Fruit fly (Drosophila melanogaster) whole organism, larva: Measurements from ENCODE around the gene Psf3.

Source experiments
- noc ChIP-seq: fragments of 200-800 bp; sonication (Bioruptor generic); optimal IDR thresholded peaks from 3 replicates; lab custom pipeline; 2019; ENCODE audit warnings: missing biosample characterization, mild to moderate bottlenecking, missing genetic modification characterization, moderate library complexity

Psf3 gene

DNA sequence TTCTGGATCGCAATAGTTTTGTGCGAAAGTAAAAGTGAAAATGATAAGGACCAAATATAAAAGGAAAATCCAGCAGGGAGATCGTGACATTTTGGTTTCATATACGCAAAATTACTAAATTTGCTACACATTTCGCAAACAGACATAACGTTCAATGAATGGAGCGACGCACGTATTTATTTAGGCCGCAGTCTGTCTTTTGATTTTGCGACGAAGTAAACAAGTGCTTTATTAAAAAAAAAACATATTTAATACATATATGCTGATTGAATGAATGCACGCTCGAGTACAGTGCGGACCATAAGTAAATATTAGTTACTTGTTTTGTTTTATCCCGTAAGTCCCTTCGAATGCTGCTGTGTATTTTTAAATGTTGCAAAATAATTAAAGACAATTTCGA lies 18.3 kb downstream of the Psf3 start, which contains the start of gene CG32679:
CG32679 (minus strand) TSS at position 101 of the 400 bp plus-strand sequence.
- no peak for TF ChIP-seq noc (tag; lab: Kevin White, UChicago)

- TF ChIP-seq noc (tag; lab: Kevin White, UChicago) = peak; percentile 46
Observed at dm6 chrX:10365748-10366415, 19.8 kb downstream of the Psf3 start.

- TF ChIP-seq noc (tag; lab: Kevin White, UChicago) = no peak
Observed at dm6 chrX:10364556-10365227, 21.0 kb downstream of the Psf3 start.

DNA sequence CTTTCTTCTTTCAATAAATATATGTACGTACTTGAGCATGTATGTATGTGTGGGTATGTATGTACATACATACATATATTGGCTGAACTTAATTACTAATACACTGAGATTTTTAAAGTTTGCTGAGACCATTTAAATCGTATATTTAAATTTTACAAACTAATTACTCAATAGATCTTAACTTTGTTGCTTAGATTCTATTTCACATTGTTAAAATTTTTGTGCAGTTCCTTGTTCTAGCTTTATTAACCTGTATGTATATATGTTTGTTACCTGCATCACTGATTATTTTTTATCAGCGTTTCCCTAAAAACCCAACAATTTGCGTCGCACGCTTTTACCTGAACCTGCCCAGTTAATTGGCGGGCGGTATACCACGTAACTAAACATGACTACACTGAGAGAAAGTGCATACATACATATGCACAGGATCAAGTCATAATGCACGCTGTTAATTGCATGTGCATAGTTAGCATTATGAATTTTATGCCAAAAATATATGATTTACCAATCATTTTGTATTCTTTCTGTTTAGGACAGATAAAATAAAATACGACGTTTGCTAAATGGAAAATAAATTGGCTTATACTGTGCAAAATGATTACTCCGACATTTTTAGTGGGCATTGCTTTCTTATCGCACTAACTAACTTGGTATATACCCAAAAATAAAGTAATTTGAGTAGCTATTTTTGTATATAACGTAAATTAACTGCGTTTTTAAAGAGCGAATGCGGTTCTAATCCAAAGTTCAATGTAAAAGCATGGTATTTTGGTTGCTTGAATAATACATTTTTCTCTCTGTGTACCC lies 22.9 kb downstream of the Psf3 start:
- peak; percentile 55 for TF ChIP-seq noc (tag; lab: Kevin White, UChicago)

dm6 chrX:10362127-10362526 lies 23.5 kb downstream of the Psf3 start:
- no peak for TF ChIP-seq noc (tag; lab: Kevin White, UChicago)

DNA sequence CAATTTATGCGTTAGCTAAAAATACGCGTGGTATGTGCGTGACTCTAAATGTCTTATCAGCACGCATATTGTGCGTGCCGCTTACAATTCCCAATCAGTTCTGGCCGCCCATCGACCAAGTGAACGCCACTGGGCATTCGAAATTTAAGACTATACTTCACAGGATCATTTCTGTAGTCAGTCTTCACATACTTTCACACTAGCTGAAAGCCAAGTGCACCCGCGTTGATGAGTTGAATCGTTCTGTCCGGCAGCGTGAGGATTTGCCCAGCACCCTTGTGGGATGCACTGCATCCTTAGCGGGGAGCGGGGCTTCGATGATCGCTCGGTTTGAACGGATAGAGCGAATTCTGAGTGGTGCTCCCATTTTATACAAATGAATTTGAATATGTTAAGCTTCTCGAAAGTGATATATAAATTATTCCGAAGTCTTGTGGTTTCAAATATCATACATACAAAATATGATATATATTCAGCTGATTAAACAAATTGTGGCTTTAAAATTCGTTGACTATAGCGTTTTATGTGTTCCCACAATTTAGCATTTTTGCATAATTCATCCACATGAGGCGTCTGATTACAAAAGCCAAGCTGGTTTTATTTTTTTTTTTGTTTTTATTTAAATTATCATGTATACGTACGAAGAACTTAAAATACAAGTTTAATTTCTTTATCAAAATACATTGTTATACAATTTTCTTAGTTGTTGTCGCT lies 37.5 kb downstream of the Psf3 start:
- no peak for TF ChIP-seq noc (tag; lab: Kevin White, UChicago)

dm6 chrX:10340492-10340891 lies 45.2 kb downstream of the Psf3 start:
- TF ChIP-seq noc (tag; lab: Kevin White, UChicago) = no peak
